Fruit fly (Drosophila melanogaster) whole organism, embryonic: Measurements from ENCODE around the gene CG7582.

Experiments
- Adf1 ChIP-seq: fragments of 200-800 bp; sonication (Bioruptor generic); IDR thresholded peaks from 2 replicates; pipeline ENCODE4 v1.3.6; 2022; ENCODE audit warnings: missing biosample characterization, missing genetic modification characterization
- Bdp1 ChIP-seq: fragments of 200-800 bp; sonication (Bioruptor generic); optimal IDR thresholded peaks from 3 replicates; lab custom pipeline; 2016; ENCODE audit warnings: missing biosample characterization, missing genetic modification characterization
- CG1233 ChIP-seq: fragments of 200-800 bp; sonication (Bioruptor generic); optimal IDR thresholded peaks from 4 replicates; lab custom pipeline; 2018; ENCODE audit warnings: missing biosample characterization, mild to moderate bottlenecking, missing genetic modification characterization
- CG13424 ChIP-seq: fragments of 200-800 bp; sonication (Bioruptor generic); optimal IDR thresholded peaks from 2 replicates; lab custom pipeline; 2019; ENCODE audit warnings: missing biosample characterization, mild to moderate bottlenecking, missing genetic modification characterization, moderate library complexity
- CG13775 ChIP-seq: fragments of 200-800 bp; sonication (Bioruptor generic); optimal IDR thresholded peaks from 3 replicates; lab custom pipeline; 2017; ENCODE audit warnings: missing biosample characterization, mild to moderate bottlenecking, missing genetic modification characterization
- CG14050 ChIP-seq: fragments of 200-800 bp; sonication (Bioruptor generic); IDR thresholded peaks from 3 replicates; pipeline ENCODE4 v1.3.6; 2022; ENCODE audit warnings: missing biosample characterization, missing genetic modification characterization
- CG14860 ChIP-seq: fragments of 200-800 bp; sonication (Bioruptor generic); IDR thresholded peaks from 3 replicates; pipeline ENCODE4 v1.3.6; 2022; ENCODE audit warnings: missing biosample characterization, missing genetic modification characterization; ENCODE audit not compliant: partially characterized antibody
- CG17802 ChIP-seq: fragments of 200-800 bp; sonication (Bioruptor generic); optimal IDR thresholded peaks from 2 replicates; lab custom pipeline; 2018; ENCODE audit warnings: missing biosample characterization, mild to moderate bottlenecking, missing genetic modification characterization, moderate library complexity
- CG17829 ChIP-seq: fragments of 200-800 bp; optimal IDR thresholded peaks from 2 replicates; lab custom pipeline; 2019; ENCODE audit warnings: missing biosample characterization, mild to moderate bottlenecking, missing genetic modification characterization, moderate library complexity
- CG18599 ChIP-seq: fragments of 200-800 bp; sonication (Bioruptor generic); optimal IDR thresholded peaks from 3 replicates; lab custom pipeline; 2017; ENCODE audit warnings: missing biosample characterization, missing genetic modification characterization, mild to moderate bottlenecking, moderate library complexity, missing genetic modification reagents
- CG2712 ChIP-seq: fragments of 200-800 bp; optimal IDR thresholded peaks from 3 replicates; lab custom pipeline; 2019; ENCODE audit warnings: missing biosample characterization, mild to moderate bottlenecking, missing genetic modification characterization, moderate library complexity
- CG33557 ChIP-seq: fragments of 200-800 bp; sonication (Bioruptor generic); optimal IDR thresholded peaks from 2 replicates; lab custom pipeline; 2019; ENCODE audit warnings: missing biosample characterization, mild to moderate bottlenecking, missing genetic modification characterization, moderate library complexity
- CG3407 ChIP-seq: fragments of 200-800 bp; sonication (Bioruptor generic); optimal IDR thresholded peaks from 2 replicates; lab custom pipeline; 2018; ENCODE audit warnings: missing biosample characterization, mild to moderate bottlenecking, missing genetic modification characterization
- CG3838 ChIP-seq: fragments of 200-800 bp; sonication (Bioruptor generic); optimal IDR thresholded peaks from 3 replicates; lab custom pipeline; 2016; ENCODE audit warnings: missing biosample characterization, missing genetic modification characterization
- CG42726 ChIP-seq: fragments of 200-800 bp; sonication (Bioruptor generic); IDR thresholded peaks from 2 replicates; pipeline ENCODE4 v1.3.6; 2022; ENCODE audit warnings: missing biosample characterization, missing genetic modification characterization; ENCODE audit not compliant: partially characterized antibody
- CG43689 ChIP-seq: fragments of 200-800 bp; sonication (Bioruptor generic); IDR thresholded peaks from 2 replicates; pipeline ENCODE4 v1.3.6; 2022; ENCODE audit warnings: missing biosample characterization, missing genetic modification characterization
- CG4404 ChIP-seq: fragments of 200-800 bp; sonication (Bioruptor generic); IDR thresholded peaks from 2 replicates; pipeline ENCODE4 v1.3.6; 2022; ENCODE audit warnings: missing biosample characterization, missing genetic modification characterization
- CG7556 ChIP-seq: fragments of 200-800 bp; sonication (Bioruptor generic); optimal IDR thresholded peaks from 2 replicates; lab custom pipeline; 2017; ENCODE audit warnings: missing biosample characterization, mild to moderate bottlenecking, missing genetic modification characterization
- CG7745 ChIP-seq: fragments of 200-800 bp; sonication (Bioruptor generic); optimal IDR thresholded peaks from 2 replicates; lab custom pipeline; 2018; ENCODE audit warnings: missing biosample characterization, mild to moderate bottlenecking, missing genetic modification characterization, moderate library complexity
- CG8944 ChIP-seq: fragments of 200-800 bp; sonication (Bioruptor generic); optimal IDR thresholded peaks from 3 replicates; lab custom pipeline; 2016; ENCODE audit warnings: missing biosample characterization, missing genetic modification characterization
- CG9876 ChIP-seq: fragments of 200-800 bp; sonication (Bioruptor generic); optimal IDR thresholded peaks from 2 replicates; lab custom pipeline; 2016; ENCODE audit warnings: missing biosample characterization, missing genetic modification characterization
- CrebB ChIP-seq: fragments of 200-800 bp; sonication (Bioruptor generic); optimal IDR thresholded peaks from 3 replicates; lab custom pipeline; 2018; ENCODE audit warnings: missing biosample characterization, mild to moderate bottlenecking, missing genetic modification characterization
- D19B ChIP-seq: fragments of 200-800 bp; sonication (Bioruptor generic); optimal IDR thresholded peaks from 2 replicates; lab custom pipeline; 2017; ENCODE audit warnings: missing biosample characterization, mild to moderate bottlenecking, missing genetic modification characterization
- Dp ChIP-seq: fragments of 200-800 bp; sonication (Bioruptor generic); optimal IDR thresholded peaks from 2 replicates; lab custom pipeline; 2018; ENCODE audit warnings: missing biosample characterization, mild to moderate bottlenecking, missing genetic modification characterization, moderate library complexity
- Ets97D ChIP-seq: fragments of 200-800 bp; sonication (Bioruptor generic); optimal IDR thresholded peaks from 3 replicates; lab custom pipeline; 2016; ENCODE audit warnings: missing biosample characterization, missing genetic modification characterization
- Fer3 ChIP-seq: fragments of 200-800 bp; sonication (Bioruptor generic); optimal IDR thresholded peaks from 2 replicates; lab custom pipeline; 2018; ENCODE audit warnings: missing biosample characterization, mild to moderate bottlenecking, missing genetic modification characterization, moderate library complexity
- GATAe ChIP-seq: fragments of 200-800 bp; sonication (Bioruptor generic); conservative IDR thresholded peaks from 2 replicates; pipeline ENCODE4 v1.3.6; 2022; ENCODE audit warnings: missing biosample characterization, missing genetic modification characterization
- Hr39 ChIP-seq: fragments of >200 bp; optimal IDR thresholded peaks from 2 replicates; lab custom pipeline; 2017
- Jarid2 ChIP-seq: fragments of 200-800 bp; sonication (Bioruptor generic); optimal IDR thresholded peaks from 3 replicates; lab custom pipeline; 2017; ENCODE audit warnings: mild to moderate bottlenecking, missing biosample characterization, missing genetic modification reagents, missing genetic modification characterization
- MTF-1 ChIP-seq: fragments of 200-800 bp; sonication (Bioruptor generic); optimal IDR thresholded peaks from 2 replicates; lab custom pipeline; 2018; ENCODE audit warnings: missing biosample characterization, mild to moderate bottlenecking, missing genetic modification characterization, borderline replicate concordance
- Myb ChIP-seq: fragments of 200-800 bp; sonication (Bioruptor generic); optimal IDR thresholded peaks from 2 replicates; lab custom pipeline; 2016; ENCODE audit warnings: missing biosample characterization, missing genetic modification characterization
- Trl ChIP-seq, 3 experiments: fragments of >200 bp in 2 of 3; fragments of 200-800 bp in 1 of 3; sonication (Bioruptor generic) in 1 of 3; optimal IDR thresholded peaks; 2 replicates in 1 of 3; 3 replicates in 2 of 3; lab custom pipeline; 2016 to 2017; ENCODE audit warnings: missing biosample characterization in 1 of 3, missing genetic modification characterization in 1 of 3
- Usf ChIP-seq: fragments of 200-800 bp; sonication (Bioruptor generic); optimal IDR thresholded peaks from 2 replicates; lab custom pipeline; 2017; ENCODE audit warnings: missing genotype, missing biosample characterization, missing genetic modification characterization
- abd-A ChIP-seq: fragments of 200-800 bp; sonication (Bioruptor generic); optimal IDR thresholded peaks from 3 replicates; lab custom pipeline; 2019; ENCODE audit warnings: missing biosample characterization, mild to moderate bottlenecking, missing genetic modification characterization, moderate library complexity
- bbx ChIP-seq: fragments of 200-800 bp; sonication (Bioruptor generic); IDR thresholded peaks from 2 replicates; pipeline ENCODE4 v1.3.6; 2022; ENCODE audit warnings: missing biosample characterization, missing genetic modification characterization; ENCODE audit not compliant: partially characterized antibody
- cas ChIP-seq: fragments of 200-800 bp; sonication (Bioruptor generic); IDR thresholded peaks from 2 replicates; pipeline ENCODE4 v1.3.6; 2022; ENCODE audit warnings: missing biosample characterization, missing genetic modification characterization
- crp ChIP-seq, 2 experiments: fragments of 200-800 bp; sonication (Bioruptor generic); optimal IDR thresholded peaks; 2 replicates in 1 of 2; 3 replicates in 1 of 2; lab custom pipeline; 2017; ENCODE audit warnings: missing biosample characterization in 2 of 2, missing genetic modification characterization in 2 of 2, mild to moderate bottlenecking in 1 of 2, moderate library complexity in 1 of 2
- danr ChIP-seq: fragments of 200-800 bp; sonication (Bioruptor generic); IDR thresholded peaks from 2 replicates; pipeline ENCODE4 v1.3.6; 2022; ENCODE audit warnings: missing biosample characterization, missing genetic modification characterization
- dimm ChIP-seq: fragments of 200-800 bp; sonication (Bioruptor generic); IDR thresholded peaks from 2 replicates; pipeline ENCODE4 v1.3.6; 2022; ENCODE audit warnings: missing biosample characterization, missing genetic modification characterization
- eve ChIP-seq, 2 experiments: fragments of >200 bp; optimal IDR thresholded peaks; 2 replicates each; lab custom pipeline; 2017; ENCODE audit warnings: missing biosample characterization in 2 of 2, missing genetic modification characterization in 2 of 2
- hb ChIP-seq: fragments of 200-800 bp; sonication (Bioruptor generic); IDR thresholded peaks from 3 replicates; pipeline ENCODE4 v1.3.6; 2022; ENCODE audit warnings: missing biosample characterization, missing genetic modification characterization; ENCODE audit not compliant: partially characterized antibody
- nmo ChIP-seq: fragments of 200-800 bp; sonication (Bioruptor generic); optimal IDR thresholded peaks from 2 replicates; lab custom pipeline; 2018; ENCODE audit warnings: missing biosample characterization, mild to moderate bottlenecking, missing genetic modification characterization, moderate library complexity
- odd ChIP-seq: fragments of 200-800 bp; sonication (Bioruptor generic); optimal IDR thresholded peaks from 2 replicates; lab custom pipeline; 2017; ENCODE audit warnings: missing biosample characterization, mild to moderate bottlenecking, missing genetic modification characterization
- pan ChIP-seq, 4 experiments: fragments of >200 bp in 3 of 4; fragments of 200-800 bp in 1 of 4; sonication (Bioruptor generic) in 1 of 4; optimal IDR thresholded peaks in 3 of 4; IDR thresholded peaks in 1 of 4; 2 replicates each; pipeline versions ENCODE4 v1.3.6 to Lab custom; 2017 to 2022; ENCODE audit warnings: missing biosample characterization in 2 of 4, missing genetic modification characterization in 2 of 4, mixed read lengths in 1 of 4
- pita ChIP-seq: fragments of 200-800 bp; sonication (Bioruptor generic); optimal IDR thresholded peaks from 2 replicates; lab custom pipeline; 2017; ENCODE audit warnings: missing biosample characterization, mild to moderate bottlenecking, missing genetic modification characterization
- pnt ChIP-seq: fragments of 200-800 bp; sonication (Bioruptor generic); optimal IDR thresholded peaks from 3 replicates; lab custom pipeline; 2016; ENCODE audit warnings: missing biosample characterization, missing genetic modification characterization
- psq ChIP-seq: fragments of 200-800 bp; sonication (Bioruptor generic); optimal IDR thresholded peaks from 2 replicates; lab custom pipeline; 2017; ENCODE audit warnings: missing biosample characterization, missing genetic modification characterization
- repo ChIP-seq: fragments of 200-800 bp; sonication (Bioruptor generic); optimal IDR thresholded peaks from 2 replicates; lab custom pipeline; 2016; ENCODE audit warnings: missing biosample characterization, missing genetic modification characterization
- row ChIP-seq: fragments of 200-800 bp; sonication (Bioruptor generic); IDR thresholded peaks from 3 replicates; pipeline ENCODE4 v1.3.6; 2022; ENCODE audit warnings: missing biosample characterization, missing genetic modification characterization
- yki ChIP-seq: fragments of >200 bp; optimal IDR thresholded peaks from 3 replicates; lab custom pipeline; 2018

CG7582 gene

DNA sequence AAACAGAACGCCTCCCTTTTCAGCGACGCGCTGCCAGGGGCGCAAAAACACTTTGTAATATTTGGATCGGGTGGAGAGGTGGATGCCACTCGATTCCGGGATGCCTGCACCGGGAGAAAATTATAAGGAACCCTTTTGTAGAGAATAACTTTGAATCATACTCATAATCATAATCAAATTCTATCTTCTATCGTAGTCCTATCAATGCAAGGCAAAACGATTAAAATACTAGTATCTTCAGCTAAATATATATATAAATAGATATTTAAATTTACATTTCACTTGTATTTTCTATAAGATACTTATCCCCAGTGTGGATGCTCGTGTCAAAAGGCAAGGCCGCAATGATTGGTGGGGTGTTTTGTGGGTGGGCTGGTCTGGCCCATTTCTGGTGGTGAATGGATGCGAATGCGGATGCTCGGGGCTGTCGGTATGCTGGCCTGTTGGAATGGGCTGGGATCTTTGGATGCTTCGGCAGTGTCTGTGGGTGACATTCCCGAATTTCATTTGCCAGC lies 23.8 kb upstream of the CG7582 start (continued):
- TF ChIP-seq CG14050 (GFP tag; lab: Robert Waterston, UW), result no peak
- TF ChIP-seq CG9876 (GFP tag; lab: Kevin White, UChicago), result no peak
- no peak for TF ChIP-seq CG14860 (GFP tag; lab: Robert Waterston, UW)
- TF ChIP-seq CG33557, result no peak
- TF ChIP-seq CG4404 (GFP tag; lab: Robert Waterston, UW), result no peak
- TF ChIP-seq bbx, result no peak
- TF ChIP-seq CG7745 (tag; lab: Kevin White, UChicago), result no peak
- TF ChIP-seq CG8944, result no peak
- TF ChIP-seq D19B, result no peak
- no peak for TF ChIP-seq Adf1 (GFP tag; lab: Robert Waterston, UW)
- no peak for TF ChIP-seq hb (GFP tag; lab: Robert Waterston, UW)
- TF ChIP-seq CG7556 (GFP tag; lab: Kevin White, UChicago), result peak; percentile 31
- TF ChIP-seq CG3838 (GFP tag; lab: Kevin White, UChicago), result no peak
- peak; percentile 20 for TF ChIP-seq CG2712 (tag; lab: Kevin White, UChicago)
- TF ChIP-seq nmo (GFP tag; lab: Kevin White, UChicago), result peak; percentile 6
- no peak for TF ChIP-seq eve (GFP tag; optimal IDR thresholded peaks at IDR 0.05; lab: Kevin White, UChicago)
- no peak for TF ChIP-seq Bdp1 (GFP tag; lab: Kevin White, UChicago)
- TF ChIP-seq cas, result no peak
- TF ChIP-seq CG17802 (tag; lab: Kevin White, UChicago), result no peak
- TF ChIP-seq CG3407 (GFP tag; lab: Kevin White, UChicago), result no peak
- no peak for TF ChIP-seq CG1233 (GFP tag; lab: Kevin White, UChicago)
- TF ChIP-seq CG18599 (GFP tag; lab: Kevin White, UChicago), result peak; percentile 31
- no peak for TF ChIP-seq abd-A (tag; lab: Kevin White, UChicago)
- TF ChIP-seq row (GFP tag; lab: Robert Waterston, UW), result peak; percentile 60
- no peak for TF ChIP-seq Fer3
- TF ChIP-seq MTF-1, result no peak
- TF ChIP-seq Hr39 (lab: Kevin White, UChicago), result no peak
- TF ChIP-seq yki (lab: Kevin White, UChicago), result no peak
- TF ChIP-seq pan (optimal IDR thresholded peaks at IDR 0.05; lab: Kevin White, UChicago), result no peak
- no peak for TF ChIP-seq pan (GFP tag; optimal IDR thresholded peaks at IDR 0.05 in 1 of 2, IDR thresholded peaks at IDR 0.05 in 1 of 2)
- TF ChIP-seq CG43689 (GFP tag; lab: Robert Waterston, UW), result no peak
- TF ChIP-seq Myb (GFP tag; lab: Kevin White, UChicago), result no peak
- no peak for TF ChIP-seq danr (GFP tag; lab: Robert Waterston, UW)
- no peak for TF ChIP-seq psq (GFP tag; lab: Kevin White, UChicago)
- no peak for TF ChIP-seq GATAe (GFP tag; lab: Robert Waterston, UW)
- TF ChIP-seq CG13424 (tag; lab: Kevin White, UChicago), result peak; percentile 30
- TF ChIP-seq pnt, result no peak
- no peak for TF ChIP-seq dimm (GFP tag; lab: Robert Waterston, UW)
- TF ChIP-seq Trl (optimal IDR thresholded peaks at IDR 0.05; lab: Kevin White, UChicago), result no peak
- no peak for TF ChIP-seq Trl (GFP tag; optimal IDR thresholded peaks at IDR 0.05; lab: Kevin White, UChicago)
- TF ChIP-seq CG17829 (tag; lab: Kevin White, UChicago), result no peak
- no peak for TF ChIP-seq odd (GFP tag; lab: Kevin White, UChicago)
- TF ChIP-seq crp (GFP tag; optimal IDR thresholded peaks at IDR 0.05; lab: Kevin White, UChicago), result no peak
- TF ChIP-seq Ets97D (GFP tag; lab: Kevin White, UChicago), result no peak
- TF ChIP-seq Dp (GFP tag; lab: Kevin White, UChicago), result no peak
- no peak for TF ChIP-seq repo
- no peak for TF ChIP-seq CG42726 (GFP tag; lab: Robert Waterston, UW)
- no peak for TF ChIP-seq CrebB (tag; lab: Kevin White, UChicago)
- no peak for TF ChIP-seq CG13775 (GFP tag; lab: Kevin White, UChicago)
- TF ChIP-seq Usf (GFP tag; lab: Kevin White, UChicago), result no peak
- TF ChIP-seq Jarid2 (GFP tag; lab: Kevin White, UChicago), result no peak
- no peak for TF ChIP-seq pita (GFP tag; lab: Kevin White, UChicago)
